Fruit fly (Drosophila melanogaster) whole organism, embryonic: Measurements from ENCODE around the gene CG4972.

Experiments
- Atf6 ChIP-seq: fragments of 200-800 bp; sonication (Bioruptor generic); IDR thresholded peaks from 2 replicates; pipeline ENCODE4 v1.3.6; 2022; ENCODE audit warnings: missing biosample characterization, missing genetic modification characterization
- CG12071 ChIP-seq: fragments of 200-800 bp; sonication (Bioruptor generic); optimal IDR thresholded peaks from 3 replicates; lab custom pipeline; 2018; ENCODE audit warnings: missing biosample characterization, mild to moderate bottlenecking, missing genetic modification characterization
- CG12299 ChIP-seq: fragments of 200-800 bp; sonication (Bioruptor generic); optimal IDR thresholded peaks from 2 replicates; lab custom pipeline; 2018; ENCODE audit warnings: missing biosample characterization, mild to moderate bottlenecking, missing genetic modification characterization
- CG13287 ChIP-seq: fragments of 200-800 bp; sonication (Bioruptor generic); IDR thresholded peaks from 2 replicates; pipeline ENCODE4 v1.3.6; 2022; ENCODE audit warnings: missing biosample characterization, missing genetic modification characterization; ENCODE audit not compliant: partially characterized antibody
- CG14710 ChIP-seq: fragments of 200-800 bp; sonication (Bioruptor generic); optimal IDR thresholded peaks from 3 replicates; lab custom pipeline; 2019; ENCODE audit warnings: missing biosample characterization, mild to moderate bottlenecking, missing genetic modification characterization, moderate library complexity
- CG15696 ChIP-seq: fragments of 200-800 bp; sonication (Bioruptor generic); optimal IDR thresholded peaks from 2 replicates; lab custom pipeline; 2019; ENCODE audit warnings: missing biosample characterization, mild to moderate bottlenecking, missing genetic modification characterization, moderate library complexity
- CG17328 ChIP-seq: fragments of 200-800 bp; sonication (Bioruptor generic); IDR thresholded peaks from 2 replicates; pipeline ENCODE4 v1.3.6; 2022; ENCODE audit warnings: missing biosample characterization, missing genetic modification characterization
- CG2678 ChIP-seq: fragments of 200-800 bp; sonication (Bioruptor generic); optimal IDR thresholded peaks from 3 replicates; lab custom pipeline; 2019; ENCODE audit warnings: missing biosample characterization, mild to moderate bottlenecking, missing genetic modification characterization, moderate library complexity
- CG2712 ChIP-seq: fragments of 200-800 bp; optimal IDR thresholded peaks from 3 replicates; lab custom pipeline; 2019; ENCODE audit warnings: missing biosample characterization, mild to moderate bottlenecking, missing genetic modification characterization, moderate library complexity
- CG32767 ChIP-seq: fragments of 200-800 bp; sonication (Bioruptor generic); IDR thresholded peaks from 2 replicates; pipeline ENCODE4 v1.3.6; 2022; ENCODE audit warnings: missing biosample characterization, missing genetic modification characterization
- CG3995 ChIP-seq: fragments of 200-800 bp; sonication (Bioruptor generic); optimal IDR thresholded peaks from 3 replicates; lab custom pipeline; 2016; ENCODE audit warnings: missing biosample characterization, missing genetic modification characterization
- CG4617 ChIP-seq: fragments of 200-800 bp; sonication (Bioruptor generic); optimal IDR thresholded peaks from 3 replicates; lab custom pipeline; 2016; ENCODE audit warnings: missing biosample characterization, missing genetic modification characterization, borderline replicate concordance
- CG6765 ChIP-seq: fragments of 200-800 bp; sonication (Bioruptor generic); optimal IDR thresholded peaks from 3 replicates; lab custom pipeline; 2017; ENCODE audit warnings: missing biosample characterization, mild to moderate bottlenecking, missing genetic modification characterization
- CG8478 ChIP-seq: fragments of >200 bp; optimal IDR thresholded peaks from 2 replicates; lab custom pipeline; 2018
- CG8765 ChIP-seq: fragments of 200-800 bp; sonication (Bioruptor generic); IDR thresholded peaks from 2 replicates; pipeline ENCODE4 v1.3.6; 2022; ENCODE audit warnings: missing biosample characterization, missing genetic modification characterization
- CG8944 ChIP-seq: fragments of 200-800 bp; sonication (Bioruptor generic); optimal IDR thresholded peaks from 3 replicates; lab custom pipeline; 2016; ENCODE audit warnings: missing biosample characterization, missing genetic modification characterization
- CHES-1-like ChIP-seq: fragments of 200-800 bp; sonication (Bioruptor generic); optimal IDR thresholded peaks from 2 replicates; lab custom pipeline; 2016; ENCODE audit warnings: missing biosample characterization, missing genetic modification characterization
- D ChIP-seq, 2 experiments: fragments of 200-800 bp in 1 of 2; fragments of >200 bp in 1 of 2; sonication (Bioruptor generic) in 1 of 2; optimal IDR thresholded peaks; 2 replicates in 1 of 2; 3 replicates in 1 of 2; lab custom pipeline; 2017; ENCODE audit warnings: mild to moderate bottlenecking in 1 of 2, missing biosample characterization in 1 of 2, missing genetic modification characterization in 1 of 2, missing genetic modification reagents in 1 of 2
- Dip3 ChIP-seq: fragments of 200-800 bp; sonication (Bioruptor generic); optimal IDR thresholded peaks from 3 replicates; lab custom pipeline; 2016; ENCODE audit warnings: missing biosample characterization, missing genetic modification characterization
- Drgx ChIP-seq: fragments of 200-800 bp; sonication (Bioruptor generic); IDR thresholded peaks from 2 replicates; pipeline ENCODE4 v1.3.6; 2022; ENCODE audit warnings: missing biosample characterization, missing genetic modification characterization
- Gug ChIP-seq: fragments of 200-800 bp; sonication (Bioruptor generic); IDR thresholded peaks from 4 replicates; pipeline ENCODE4 v1.3.6; 2022; ENCODE audit warnings: missing biosample characterization, missing genetic modification characterization
- HLHmδ ChIP-seq: fragments of 200-800 bp; sonication (Bioruptor generic); optimal IDR thresholded peaks from 2 replicates; lab custom pipeline; 2018; ENCODE audit warnings: missing biosample characterization, mild to moderate bottlenecking, missing genetic modification characterization, moderate library complexity
- Hmr ChIP-seq: fragments of 200-800 bp; sonication (Bioruptor generic); optimal IDR thresholded peaks from 3 replicates; lab custom pipeline; 2017; ENCODE audit warnings: mild to moderate bottlenecking, missing biosample characterization, missing genetic modification reagents, missing genetic modification characterization
- Hr78 ChIP-seq, 2 experiments: fragments of 200-800 bp in 1 of 2; fragments of >200 bp in 1 of 2; sonication (Bioruptor generic) in 1 of 2; optimal IDR thresholded peaks; 2 replicates each; lab custom pipeline; 2017 to 2019; ENCODE audit warnings: missing biosample characterization in 2 of 2, missing genetic modification characterization in 2 of 2, mild to moderate bottlenecking in 1 of 2, moderate library complexity in 1 of 2
- NC2α ChIP-seq: fragments of 200-800 bp; sonication (Bioruptor generic); optimal IDR thresholded peaks from 2 replicates; lab custom pipeline; 2016; ENCODE audit warnings: missing biosample characterization, missing genetic modification characterization
- Nf-YB ChIP-seq: fragments of 200-800 bp; sonication (Bioruptor generic); optimal IDR thresholded peaks from 3 replicates; lab custom pipeline; 2019; ENCODE audit warnings: missing biosample characterization, mild to moderate bottlenecking, missing genetic modification characterization, moderate library complexity
- Nf-YC ChIP-seq: fragments of 200-800 bp; optimal IDR thresholded peaks from 3 replicates; lab custom pipeline; 2019; ENCODE audit warnings: missing biosample characterization, mild to moderate bottlenecking, missing genetic modification characterization, moderate library complexity
- Poxn ChIP-seq: fragments of 200-800 bp; sonication (Bioruptor generic); IDR thresholded peaks from 2 replicates; pipeline ENCODE4 v1.3.6; 2022; ENCODE audit warnings: missing biosample characterization, missing genetic modification characterization
- Sin3A ChIP-seq: fragments of >200 bp; optimal IDR thresholded peaks from 2 replicates; lab custom pipeline; 2018
- Sry-β ChIP-seq: fragments of 200-800 bp; sonication (Bioruptor generic); optimal IDR thresholded peaks from 2 replicates; lab custom pipeline; 2018; ENCODE audit warnings: missing biosample characterization, mild to moderate bottlenecking, missing genetic modification characterization, moderate library complexity
- Xbp1 ChIP-seq: fragments of 200-800 bp; sonication (Bioruptor generic); optimal IDR thresholded peaks from 3 replicates; lab custom pipeline; 2016; ENCODE audit warnings: missing biosample characterization, mild to moderate bottlenecking, missing genetic modification characterization
- aop ChIP-seq: fragments of 200-800 bp; sonication (Bioruptor generic); IDR thresholded peaks from 2 replicates; pipeline ENCODE4 v1.3.6; 2022; ENCODE audit warnings: missing biosample characterization, missing genetic modification characterization
- chif ChIP-seq, 2 experiments: fragments of 200-800 bp; sonication (Bioruptor generic); optimal IDR thresholded peaks; 3 replicates each; lab custom pipeline; 2016; ENCODE audit warnings: missing biosample characterization in 2 of 2, missing genetic modification characterization in 2 of 2
- chn ChIP-seq: fragments of 200-800 bp; sonication (Bioruptor generic); optimal IDR thresholded peaks from 2 replicates; lab custom pipeline; 2016; ENCODE audit warnings: missing biosample characterization, missing genetic modification characterization
- dmrt99B ChIP-seq: fragments of 200-800 bp; sonication (Bioruptor generic); optimal IDR thresholded peaks from 2 replicates; lab custom pipeline; 2018; ENCODE audit warnings: missing biosample characterization, mild to moderate bottlenecking, missing genetic modification characterization, moderate library complexity
- dpn ChIP-seq, 2 experiments: fragments of 200-800 bp; sonication (Bioruptor generic); optimal IDR thresholded peaks; 3 replicates each; lab custom pipeline; 2016; ENCODE audit warnings: missing biosample characterization in 2 of 2, missing genetic modification characterization in 2 of 2
- eyg ChIP-seq: fragments of 200-800 bp; sonication (Bioruptor generic); optimal IDR thresholded peaks from 3 replicates; lab custom pipeline; 2016; ENCODE audit warnings: missing biosample characterization, missing genetic modification characterization
- ham ChIP-seq: fragments of 200-800 bp; sonication (Bioruptor generic); IDR thresholded peaks from 2 replicates; pipeline ENCODE4 v1.3.6; 2022; ENCODE audit warnings: missing biosample characterization, missing genetic modification characterization
- hb ChIP-seq: fragments of 200-800 bp; sonication (Bioruptor generic); IDR thresholded peaks from 3 replicates; pipeline ENCODE4 v1.3.6; 2022; ENCODE audit warnings: missing biosample characterization, missing genetic modification characterization; ENCODE audit not compliant: partially characterized antibody
- mld ChIP-seq: fragments of 200-800 bp; sonication (Bioruptor generic); IDR thresholded peaks from 3 replicates; pipeline ENCODE4 v1.3.6; 2022; ENCODE audit warnings: missing biosample characterization, missing genetic modification characterization; ENCODE audit not compliant: partially characterized antibody
- nom ChIP-seq: fragments of 200-800 bp; sonication (Bioruptor generic); optimal IDR thresholded peaks from 2 replicates; lab custom pipeline; 2017; ENCODE audit warnings: missing biosample characterization, missing genetic modification characterization, mild to moderate bottlenecking, moderate library complexity, missing genetic modification reagents
- onecut ChIP-seq: fragments of 200-800 bp; sonication (Bioruptor generic); IDR thresholded peaks from 2 replicates; pipeline ENCODE4 v1.3.6; 2022; ENCODE audit warnings: missing biosample characterization, missing genetic modification characterization
- org-1 ChIP-seq: fragments of 200-800 bp; sonication (Bioruptor generic); optimal IDR thresholded peaks from 2 replicates; lab custom pipeline; 2017; ENCODE audit warnings: missing biosample characterization, missing genetic modification characterization
- otp ChIP-seq: fragments of 200-800 bp; sonication (Bioruptor generic); IDR thresholded peaks from 3 replicates; pipeline ENCODE4, ENCODE4 v1.3.6; 2022; ENCODE audit warnings: missing biosample characterization, missing genetic modification characterization
- sens ChIP-seq: fragments of 200-800 bp; sonication (Bioruptor generic); peaks from one replicate; lab custom pipeline; 2016; ENCODE audit warnings: missing biosample characterization, missing genetic modification characterization
- shn ChIP-seq: fragments of 200-800 bp; sonication (Bioruptor generic); optimal IDR thresholded peaks from 3 replicates; lab custom pipeline; 2016; ENCODE audit warnings: missing biosample characterization, missing genetic modification characterization
- sima ChIP-seq: fragments of 200-800 bp; sonication (Bioruptor generic); optimal IDR thresholded peaks from 2 replicates; lab custom pipeline; 2016; ENCODE audit warnings: missing biosample characterization, missing genetic modification characterization
- toy ChIP-seq: fragments of 200-800 bp; sonication (Bioruptor generic); IDR thresholded peaks from 2 replicates; pipeline ENCODE4 v1.3.6; 2022; ENCODE audit warnings: missing biosample characterization, missing genetic modification characterization
- tup ChIP-seq: fragments of 200-800 bp; sonication (Bioruptor generic); optimal IDR thresholded peaks from 2 replicates; lab custom pipeline; 2016; ENCODE audit warnings: missing biosample characterization, mild to moderate bottlenecking, missing genetic modification characterization, moderate library complexity
- wdn ChIP-seq: fragments of 200-800 bp; sonication (Bioruptor generic); IDR thresholded peaks from 2 replicates; pipeline ENCODE4 v1.3.6; 2022; ENCODE audit warnings: missing biosample characterization, missing genetic modification characterization

The CG4972 gene

DNA sequence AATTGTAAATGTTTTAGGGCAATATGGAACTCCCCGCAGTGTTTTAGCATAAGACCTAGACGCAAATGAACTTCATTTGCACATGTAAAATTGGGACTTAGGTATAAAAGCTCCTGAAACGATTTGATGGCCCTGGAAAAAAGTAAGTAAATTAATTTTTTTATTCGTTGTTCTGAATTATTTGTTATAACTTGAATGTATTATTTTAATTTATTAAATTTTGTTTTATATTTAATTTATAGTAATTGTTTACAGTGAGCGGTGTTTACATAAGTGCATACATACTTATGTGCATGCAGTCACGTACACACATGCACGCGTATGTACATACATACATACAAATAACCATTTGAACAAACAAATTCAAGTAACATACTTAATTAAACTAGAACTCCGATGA lies 38.2 kb upstream of the CG4972 start (continued):
- no peak for TF ChIP-seq Hr78 (GFP tag; optimal IDR thresholded peaks at IDR 0.05; lab: Kevin White, UChicago)
- TF ChIP-seq mld, result no peak
- TF ChIP-seq Nf-YB (GFP tag; lab: Kevin White, UChicago), result no peak
- peak; percentile 78 for TF ChIP-seq CG2712 (tag; lab: Kevin White, UChicago)
- peak; percentile 4 for TF ChIP-seq Sry-β (GFP tag; lab: Kevin White, UChicago)
- no peak for TF ChIP-seq shn (GFP tag; lab: Kevin White, UChicago)
- TF ChIP-seq CG12299 (tag; lab: Kevin White, UChicago), result no peak
- no peak for TF ChIP-seq D (optimal IDR thresholded peaks at IDR 0.05; lab: Kevin White, UChicago)
- peak; percentile 61 for TF ChIP-seq D (GFP tag; optimal IDR thresholded peaks at IDR 0.05; lab: Kevin White, UChicago)

dm6 chr2L:10276846-10277245 lies 37.7 kb upstream of the CG4972 start:
- TF ChIP-seq CG8944, result peak; percentile 4
- TF ChIP-seq Nf-YB (GFP tag; lab: Kevin White, UChicago), result no peak
- no peak for TF ChIP-seq Hmr (GFP tag; lab: Kevin White, UChicago)
- no peak for TF ChIP-seq Gug (GFP tag; lab: Robert Waterston, UW)
- no peak for TF ChIP-seq CHES-1-like (GFP tag; lab: Kevin White, UChicago)
- no peak for TF ChIP-seq org-1 (GFP tag; lab: Kevin White, UChicago)
- TF ChIP-seq Drgx, result peak; percentile 63
- no peak for TF ChIP-seq nom (GFP tag; lab: Kevin White, UChicago)
- TF ChIP-seq sens (GFP tag; lab: Kevin White, UChicago), result peak; percentile 93
- no peak for TF ChIP-seq Poxn (GFP tag; lab: Robert Waterston, UW)
- no peak for TF ChIP-seq CG13287 (GFP tag; lab: Robert Waterston, UW)
- TF ChIP-seq ham (GFP tag; lab: Robert Waterston, UW), result no peak
- no peak for TF ChIP-seq HLHmδ
- TF ChIP-seq dmrt99B (tag; lab: Kevin White, UChicago), result no peak
- TF ChIP-seq chif (GFP tag; optimal IDR thresholded peaks at IDR 0.05; lab: Kevin White, UChicago), result no peak
- TF ChIP-seq aop, result no peak
- TF ChIP-seq CG3995 (GFP tag; lab: Kevin White, UChicago), result no peak
- no peak for TF ChIP-seq Sin3A (lab: Kevin White, UChicago)
- TF ChIP-seq tup (GFP tag; lab: Kevin White, UChicago), result no peak
- TF ChIP-seq otp, result no peak
- TF ChIP-seq wdn, result no peak
- TF ChIP-seq chn, result peak; percentile 42
- peak; percentile 59 for TF ChIP-seq CG17328 (GFP tag; lab: Robert Waterston, UW)
- TF ChIP-seq eyg, result no peak
- TF ChIP-seq hb (GFP tag; lab: Robert Waterston, UW), result no peak
- no peak for TF ChIP-seq CG6765
- no peak for TF ChIP-seq toy (GFP tag; lab: Robert Waterston, UW)
- peak; percentile 5 to 22 for TF ChIP-seq dpn (GFP tag; optimal IDR thresholded peaks at IDR 0.05; lab: Kevin White, UChicago)
- TF ChIP-seq Dip3 (GFP tag; lab: Kevin White, UChicago), result no peak
- no peak for TF ChIP-seq CG14710 (tag; lab: Kevin White, UChicago)
- TF ChIP-seq CG8765 (GFP tag; lab: Robert Waterston, UW), result no peak
- no peak for TF ChIP-seq onecut (GFP tag; lab: Robert Waterston, UW)
- no peak for TF ChIP-seq Nf-YC
- no peak for TF ChIP-seq CG12071 (GFP tag; lab: Kevin White, UChicago)
- TF ChIP-seq CG15696 (tag; lab: Kevin White, UChicago), result no peak
- TF ChIP-seq sima (GFP tag; lab: Kevin White, UChicago), result peak; percentile 12
- TF ChIP-seq CG2678 (tag; lab: Kevin White, UChicago), result no peak
- peak; percentile 0 for TF ChIP-seq CG4617
- TF ChIP-seq Atf6 (GFP tag; lab: Robert Waterston, UW), result no peak
- TF ChIP-seq NC2α (GFP tag; lab: Kevin White, UChicago), result no peak
- peak; percentile 39 for TF ChIP-seq Xbp1
- no peak for TF ChIP-seq CG32767 (GFP tag; lab: Robert Waterston, UW)
- TF ChIP-seq CG8478 (lab: Kevin White, UChicago), result no peak
